Fruit fly (Drosophila melanogaster) S2 (cell line): ENCODE data around the gene Fdx1.

Experiments
- CG8478 ChIP-seq: fragments of >200 bp; optimal IDR thresholded peaks from 2 replicates; lab custom pipeline; 2018
- CTCF ChIP-seq, 2 experiments: fragments of >200 bp; optimal IDR thresholded peaks; 2 replicates each; lab custom pipeline; 2018

Gene Fdx1

DNA sequence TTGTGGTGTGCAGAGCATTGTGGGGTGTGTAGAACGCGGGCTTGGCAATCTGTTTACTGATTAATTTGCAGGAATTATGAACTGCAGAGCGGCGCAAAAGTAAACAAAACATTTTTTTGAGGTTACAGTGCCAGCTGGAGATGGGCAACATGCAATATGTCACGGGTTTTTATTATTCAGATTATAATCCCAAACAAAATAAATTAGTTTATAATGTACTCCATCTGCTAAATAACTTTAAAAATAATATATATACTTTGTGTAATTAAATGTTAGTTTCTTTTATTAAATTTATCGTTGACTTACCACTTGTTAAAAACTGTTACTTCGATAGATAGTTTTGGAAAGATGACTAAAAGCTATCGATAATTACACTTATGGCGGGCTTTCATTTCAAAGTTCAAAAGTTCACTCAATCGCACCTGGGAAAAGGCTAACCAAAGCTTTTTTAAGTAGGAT lies at the start of gene Fdx1:
TSS of gene Fdx1 (minus strand) at position 332 of the 459 bp plus-strand sequence.
- TF ChIP-seq CTCF (optimal IDR thresholded peaks at IDR 0.05; lab: Kevin White, UChicago) (no peak), CG8478 (lab: Kevin White, UChicago) (no peak)

DNA sequence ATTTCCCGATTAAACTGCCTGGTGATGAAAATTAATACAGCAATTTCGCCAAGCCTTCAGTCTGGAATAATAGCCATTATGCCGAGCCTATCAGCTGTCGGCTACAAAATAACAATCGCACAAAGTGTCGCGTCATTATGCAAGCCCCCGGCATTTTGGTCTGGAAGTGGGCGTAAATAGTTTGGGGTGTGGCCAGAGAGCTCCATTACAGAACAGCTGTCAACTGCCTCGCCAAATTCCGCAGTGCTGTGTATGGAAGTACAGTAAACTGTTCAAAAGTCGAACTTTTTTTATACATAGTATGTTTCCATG lies 49.7 kb upstream of the Fdx1 start:
- no peak for TF ChIP-seq CG8478 (lab: Kevin White, UChicago)

DNA sequence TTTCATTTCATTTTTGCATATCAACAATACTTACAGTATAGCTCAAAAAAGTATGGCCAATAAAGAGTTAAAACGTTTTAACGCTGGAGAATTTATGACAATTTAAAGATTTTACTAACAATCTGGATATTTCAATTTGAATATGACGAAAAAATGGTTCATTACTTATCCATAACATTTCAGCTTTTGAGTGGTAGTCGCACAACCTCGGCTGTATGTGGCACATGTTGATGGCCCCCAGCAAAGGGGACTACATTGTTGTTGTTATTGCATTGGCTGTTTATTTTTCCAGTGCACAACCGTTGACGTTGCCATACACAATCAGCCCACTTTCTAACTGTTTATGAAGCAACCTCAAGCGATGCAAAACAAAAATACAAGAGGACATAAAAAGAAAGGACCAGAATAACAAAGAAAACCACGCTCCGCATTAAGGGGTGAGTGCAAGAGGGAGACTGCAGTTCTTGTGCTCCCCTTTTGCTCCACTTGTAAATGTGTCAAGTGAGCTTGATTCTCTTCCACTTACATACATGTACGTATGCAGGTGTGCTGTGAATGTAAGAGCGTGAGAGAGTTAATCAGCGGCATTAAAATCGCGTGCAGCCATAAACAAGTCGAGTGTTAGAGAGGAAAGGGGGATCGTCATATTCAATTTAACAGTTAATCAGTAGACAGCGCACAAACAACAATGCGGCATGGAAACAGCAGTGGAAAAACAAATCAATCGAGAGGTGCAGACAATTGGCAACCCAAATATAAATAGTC lies 49.2 kb upstream of the Fdx1 start:
- no peak for TF ChIP-seq CTCF (optimal IDR thresholded peaks at IDR 0.05; lab: Kevin White, UChicago)
- TF ChIP-seq CG8478 (lab: Kevin White, UChicago) = no peak

DNA sequence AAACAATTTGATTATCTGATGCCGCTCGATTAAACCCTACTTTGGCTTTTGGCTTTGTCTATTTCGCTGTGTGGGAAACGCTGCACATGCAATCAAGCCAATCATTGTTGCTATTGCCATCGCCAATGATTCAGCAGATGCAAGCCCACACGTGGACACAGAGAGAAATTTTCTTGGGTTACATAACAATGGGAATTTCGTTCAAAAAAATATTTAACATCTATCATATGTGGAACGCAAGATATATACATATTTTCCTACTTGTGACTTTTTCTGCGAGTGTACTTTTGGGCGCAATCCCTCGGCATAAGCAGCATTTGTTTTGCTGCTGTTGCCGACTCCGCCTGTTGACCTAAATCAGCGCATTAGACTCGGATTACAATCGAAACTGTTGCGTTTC lies 48.3 kb upstream of the Fdx1 start:
- TF ChIP-seq CG8478 (lab: Kevin White, UChicago) (no peak), CTCF (optimal IDR thresholded peaks at IDR 0.05; lab: Kevin White, UChicago) (no peak)

DNA sequence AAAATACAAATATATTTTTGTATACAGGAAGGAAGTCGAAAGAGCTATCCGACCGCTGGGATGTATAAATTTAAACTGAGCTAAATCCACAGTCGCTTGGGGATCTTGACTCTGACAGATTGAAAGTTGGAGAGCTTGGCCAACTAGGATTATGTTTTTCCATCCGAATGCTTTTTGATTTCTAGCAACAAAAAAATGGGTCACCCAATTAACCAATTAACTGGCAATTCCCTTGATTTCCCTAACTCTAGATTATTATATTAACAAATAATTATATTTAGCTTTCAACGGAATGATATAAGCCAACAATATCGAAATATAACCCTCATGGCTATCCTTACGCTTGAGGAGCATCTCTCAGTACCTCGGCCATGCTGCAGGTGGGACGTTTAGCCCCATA lies 46.2 kb upstream of the Fdx1 start, which contains the start of gene CG3982:
TSS of gene CG3982 (minus strand) at position 101 of the 400 bp plus-strand sequence.
- no peak for TF ChIP-seq CTCF (optimal IDR thresholded peaks at IDR 0.05; lab: Kevin White, UChicago)
- TF ChIP-seq CG8478 (lab: Kevin White, UChicago) = no peak

DNA sequence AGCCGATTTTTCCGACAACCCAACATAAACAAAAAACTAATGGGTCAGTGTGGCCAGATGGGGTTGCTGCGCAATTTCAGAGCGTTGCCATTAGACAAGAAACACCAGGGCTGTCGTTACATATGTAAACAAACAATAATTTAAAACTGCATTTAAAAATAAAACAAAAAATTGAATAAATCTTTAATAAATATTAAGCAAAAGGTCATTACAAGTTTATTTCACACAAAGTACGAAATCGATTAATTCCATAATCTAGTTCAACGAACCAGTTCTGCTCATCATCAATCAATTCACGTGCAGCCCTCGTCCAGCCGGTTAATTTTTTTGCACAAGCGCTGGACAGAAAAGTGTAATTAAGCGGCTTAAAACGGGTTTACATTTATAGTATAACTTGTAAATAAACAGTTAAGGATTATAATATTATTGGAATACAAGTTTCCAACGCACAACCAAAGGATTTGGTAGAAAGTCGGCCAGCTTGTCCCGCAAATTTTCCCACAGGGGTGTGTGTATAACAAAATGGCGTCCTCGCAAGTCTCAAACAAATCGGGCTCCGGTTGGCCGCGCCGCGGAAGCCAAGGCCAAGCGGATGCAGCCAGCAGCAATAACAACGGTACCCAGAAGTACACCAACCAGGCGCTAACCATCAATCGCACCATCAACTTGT lies 39.9 kb upstream of the Fdx1 start, which contains the start of the genes CG4022 and Cpsf5:
TSS of gene CG4022 (minus strand) at position 79 of the 670 bp plus-strand sequence.
TSS of gene Cpsf5 (plus strand) at position 285 of the 670 bp plus-strand sequence.
- TF ChIP-seq CTCF (optimal IDR thresholded peaks at IDR 0.05; lab: Kevin White, UChicago) (no peak), CG8478 (lab: Kevin White, UChicago) (no peak)

DNA sequence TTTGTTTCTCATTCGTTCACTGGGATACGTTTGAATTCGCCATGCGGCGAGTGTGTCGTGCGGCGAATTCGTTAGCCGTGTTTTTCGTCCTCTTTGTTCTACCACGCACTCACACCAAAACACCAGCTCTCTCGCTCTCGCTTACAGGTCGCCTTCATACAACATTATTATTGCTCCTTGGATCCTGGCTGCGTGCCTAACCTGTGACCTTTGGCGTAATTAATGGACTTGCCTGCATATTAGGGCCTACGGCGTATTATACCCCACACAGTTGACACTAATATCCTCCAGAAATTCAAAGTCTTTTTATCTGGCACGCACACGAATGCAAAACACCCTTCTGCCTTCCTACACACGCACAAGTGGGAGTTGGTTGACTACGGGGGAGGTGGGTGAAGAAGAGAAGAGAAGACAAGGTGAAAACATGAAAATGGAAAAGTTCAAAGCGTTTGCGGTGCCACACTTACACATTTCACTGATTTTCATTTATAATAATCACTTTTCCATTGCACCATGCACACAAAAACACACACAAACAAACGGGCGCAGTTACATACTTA lies 39.1 kb upstream of the Fdx1 start:
- TF ChIP-seq CG8478 (lab: Kevin White, UChicago) (no peak), CTCF (optimal IDR thresholded peaks at IDR 0.05; lab: Kevin White, UChicago) (no peak)

DNA sequence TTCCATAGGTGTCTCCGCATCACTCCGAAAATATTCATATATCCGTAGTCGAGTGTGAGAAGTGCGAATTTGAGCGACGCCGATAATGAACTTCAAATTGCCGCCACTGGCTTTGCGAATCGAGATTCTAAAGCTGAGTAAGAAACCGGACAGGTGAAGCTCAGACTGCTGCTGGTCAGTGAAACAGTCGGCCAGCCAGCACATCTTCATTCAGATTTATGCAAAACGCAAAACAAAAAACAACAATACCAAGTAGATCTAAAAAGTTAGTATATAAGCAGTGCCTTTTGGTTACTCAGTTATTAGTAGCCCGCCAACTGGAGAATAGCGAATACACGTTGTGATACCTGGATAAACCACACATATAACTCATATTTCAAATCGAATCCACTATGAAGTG lies 33.5 kb upstream of the Fdx1 start, which contains the start of gene Cpr67B:
TSS of gene Cpr67B (plus strand) at position 301 of the 400 bp plus-strand sequence.
- TF ChIP-seq CTCF (optimal IDR thresholded peaks at IDR 0.05; lab: Kevin White, UChicago) (no peak), CG8478 (lab: Kevin White, UChicago) (no peak)

DNA sequence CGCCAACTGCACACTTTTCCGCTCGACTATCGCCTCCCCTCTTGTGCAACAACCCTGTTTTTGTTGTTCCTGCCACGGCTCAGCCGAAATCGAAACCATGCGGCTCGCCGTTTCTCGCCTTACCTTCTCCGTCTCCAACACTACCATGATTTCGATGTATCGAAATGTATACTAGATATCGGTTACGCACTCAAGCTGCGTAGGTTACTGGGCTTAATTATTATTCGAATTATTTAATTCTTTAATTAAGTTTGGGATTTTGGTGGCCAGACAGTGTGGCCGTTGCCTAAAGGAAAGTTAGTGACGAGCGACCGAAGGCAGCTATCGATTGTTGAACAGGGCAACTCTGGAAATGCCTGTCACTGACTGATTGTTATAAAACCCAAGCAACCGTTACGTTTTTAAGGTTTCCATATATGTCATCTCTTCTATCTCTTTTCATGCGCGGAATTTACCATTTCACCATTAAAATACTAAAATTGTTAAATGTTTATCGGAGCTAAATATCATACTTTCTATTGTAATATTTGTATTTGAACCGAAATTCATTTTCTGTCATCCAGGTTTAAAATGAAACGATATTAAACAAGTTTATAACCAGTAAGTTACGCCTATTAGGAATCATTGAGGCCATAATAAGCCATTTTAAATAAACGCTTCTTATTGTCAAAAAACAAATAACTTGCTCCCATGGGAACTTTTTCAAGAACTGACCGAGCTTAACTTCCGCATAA lies 31.3 kb upstream of the Fdx1 start, which contains the start of gene eIF4E1:
TSS of gene eIF4E1 (minus strand) at position 304 of the 734 bp plus-strand sequence.
- TF ChIP-seq CTCF (optimal IDR thresholded peaks at IDR 0.05; lab: Kevin White, UChicago) (peak in 1 of 2 experiments; percentile 12), CG8478 (lab: Kevin White, UChicago) (no peak)

DNA sequence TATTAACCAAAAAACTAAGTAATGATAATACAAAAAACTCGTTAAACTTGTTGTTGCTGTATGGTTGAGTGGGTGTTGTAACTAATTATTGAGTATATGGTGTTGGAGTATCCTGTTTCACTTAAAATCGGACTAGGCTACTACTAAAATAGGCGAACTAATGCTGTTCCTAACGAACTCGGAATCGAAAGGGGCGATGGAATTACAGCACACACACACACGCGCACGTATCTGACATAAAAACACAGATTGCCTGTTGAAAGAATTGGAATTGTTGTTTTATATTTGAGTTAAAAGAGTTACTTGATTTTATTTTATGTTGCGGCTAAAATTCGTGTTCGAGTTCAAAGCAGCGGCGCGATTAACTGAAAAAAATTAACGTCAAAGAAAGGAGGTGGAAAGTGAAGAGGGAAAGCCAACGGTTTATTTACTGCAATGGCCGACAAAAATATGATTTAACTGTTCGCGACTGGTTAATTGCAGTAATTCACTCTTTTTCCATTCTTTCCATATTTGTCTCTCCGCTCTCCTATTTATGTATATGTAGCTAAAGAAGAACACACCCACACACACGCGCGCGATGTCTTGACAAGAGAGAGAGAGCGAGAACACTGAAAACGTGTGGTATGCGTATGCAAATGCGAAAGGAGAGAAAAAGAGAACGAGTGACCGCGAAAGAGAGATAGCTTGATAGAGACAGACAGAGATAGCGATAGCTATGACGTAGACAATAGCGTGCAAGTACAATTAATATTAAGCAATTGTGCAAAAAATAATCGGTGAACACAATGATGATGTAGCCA lies 30.5 kb upstream of the Fdx1 start:
- TF ChIP-seq CG8478 (lab: Kevin White, UChicago) = no peak
- TF ChIP-seq CTCF (optimal IDR thresholded peaks at IDR 0.05; lab: Kevin White, UChicago) = peak in 1 of 2 experiments; percentile 36

DNA sequence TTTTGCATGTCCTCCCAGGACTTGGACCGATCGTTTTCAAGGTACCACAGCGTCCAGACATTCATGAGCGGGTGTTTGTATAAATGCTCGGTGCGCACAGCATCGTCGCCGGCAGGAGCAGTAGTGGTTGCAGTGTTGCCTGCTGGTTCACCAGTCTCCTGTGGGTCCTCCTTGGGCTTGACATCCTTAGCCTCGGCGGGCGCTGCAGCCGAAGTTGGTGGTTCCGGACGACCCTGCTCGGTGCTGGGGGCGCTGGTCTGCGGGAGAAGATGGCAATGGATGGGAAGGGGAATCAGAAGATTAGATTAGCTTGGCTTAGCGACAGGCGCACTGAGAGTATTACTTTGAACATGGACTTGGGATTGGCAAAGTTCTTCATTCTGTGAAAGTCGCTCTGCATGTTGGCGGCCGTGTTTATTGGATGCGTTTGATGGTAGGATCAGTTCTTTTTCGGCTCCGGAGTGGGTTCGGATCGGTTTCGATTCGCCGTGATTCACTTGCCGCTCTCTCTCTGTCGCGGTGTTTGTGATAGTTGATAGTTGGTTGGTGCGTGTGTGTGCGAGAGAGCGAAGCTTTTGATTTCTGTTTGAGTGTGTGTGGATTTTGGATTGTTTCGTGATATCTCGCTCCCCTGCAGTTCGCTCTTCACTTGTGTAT lies 29.8 kb upstream of the Fdx1 start:
- TF ChIP-seq CG8478 (lab: Kevin White, UChicago) = no peak
- no peak for TF ChIP-seq CTCF (optimal IDR thresholded peaks at IDR 0.05; lab: Kevin White, UChicago)

DNA sequence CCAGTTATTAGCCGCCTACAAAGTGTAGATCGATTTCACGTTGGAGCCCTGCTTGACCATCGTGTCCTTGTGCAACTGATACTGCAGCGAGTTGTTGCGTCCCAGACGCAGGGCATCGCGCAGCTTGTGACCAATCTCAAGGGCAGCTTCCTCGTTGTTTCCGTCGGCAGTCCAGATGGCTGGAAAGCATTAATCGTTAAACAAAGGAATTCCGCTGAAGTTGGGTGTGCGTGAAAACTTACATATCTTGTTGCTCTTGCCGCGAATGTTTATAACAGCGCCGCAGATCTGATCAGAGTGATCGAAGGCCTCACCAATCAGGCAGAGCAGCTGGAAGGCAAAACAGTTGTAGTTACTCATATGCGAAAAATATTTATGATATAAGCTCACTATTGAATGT lies 28.8 kb upstream of the Fdx1 start:
- no peak for TF ChIP-seq CTCF (optimal IDR thresholded peaks at IDR 0.05; lab: Kevin White, UChicago)
- TF ChIP-seq CG8478 (lab: Kevin White, UChicago) = no peak
